Worm (Caenorhabditis elegans) whole organism, mixed stage, embryonic: ENCODE results near the gene cnc-5.

Experiments used
- nhr-237 ChIP-seq: fragments of 150-350 bp; optimal IDR thresholded peaks from 2 replicates; lab custom pipeline; 2014; ENCODE audit warnings: missing biosample characterization, missing genetic modification characterization
- snpc-4 ChIP-seq: fragments of 150-350 bp; optimal IDR thresholded peaks from 2 replicates; lab custom pipeline; 2014; ENCODE audit warnings: missing biosample characterization, missing genetic modification characterization
- sptf-1 ChIP-seq: sonication (generic microtip); optimal IDR thresholded peaks from 2 replicates; lab custom pipeline; 2017; ENCODE audit warnings: mild to moderate bottlenecking, missing genetic modification characterization, moderate library complexity, missing compliant biosample characterization

DNA sequence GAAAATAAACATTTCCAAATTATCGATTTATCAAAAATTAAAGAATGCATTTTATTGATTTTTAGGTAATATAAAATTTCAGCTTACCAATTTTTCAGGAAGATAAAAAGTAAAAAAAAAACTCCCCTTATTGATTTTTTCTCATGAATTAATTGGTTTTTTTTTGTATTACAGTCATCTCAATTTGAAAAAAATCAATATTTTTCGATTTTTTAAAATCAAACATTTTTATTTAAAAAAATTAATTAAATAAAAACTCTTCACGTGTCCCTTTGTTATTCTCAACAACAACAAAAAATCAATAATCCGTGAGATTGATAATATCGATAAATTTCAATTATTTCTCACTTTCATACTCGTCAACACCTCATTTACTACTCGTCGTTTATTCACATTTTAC, 50.2 kb downstream of the cnc-5 start, which contains the start of gene C38C3.3:
- TF ChIP-seq snpc-4 (tag; lab: Kevin White, UChicago) (no peak), sptf-1 (no peak), nhr-237 (tag; lab: Kevin White, UChicago) (no peak)
